Fruit fly (Drosophila melanogaster) Kc167 (cell line): ENCODE measurements around the gene Gycalpha99B.

Experiments
- Myc ChIP-seq: fragments of >200 bp; optimal IDR thresholded peaks from 2 replicates; lab custom pipeline; 2017; ENCODE audit warnings: missing external identifiers
- Sin3A ChIP-seq: fragments of >200 bp; optimal IDR thresholded peaks from 2 replicates; lab custom pipeline; 2018; ENCODE audit warnings: missing external identifiers
- h ChIP-seq: fragments of >200 bp; optimal IDR thresholded peaks from 3 replicates; lab custom pipeline; 2018; ENCODE audit warnings: missing external identifiers
- insv ChIP-seq: fragments of >200 bp; optimal IDR thresholded peaks from 3 replicates; lab custom pipeline; 2018; ENCODE audit warnings: missing external identifiers
- psq ChIP-seq: fragments of >200 bp; optimal IDR thresholded peaks from 2 replicates; lab custom pipeline; 2017; ENCODE audit warnings: missing external identifiers
- ttk ChIP-seq: sonication (Bioruptor generic); optimal IDR thresholded peaks from 2 replicates; lab custom pipeline; 2017; ENCODE audit warnings: missing external identifiers

The Gycalpha99B gene

DNA sequence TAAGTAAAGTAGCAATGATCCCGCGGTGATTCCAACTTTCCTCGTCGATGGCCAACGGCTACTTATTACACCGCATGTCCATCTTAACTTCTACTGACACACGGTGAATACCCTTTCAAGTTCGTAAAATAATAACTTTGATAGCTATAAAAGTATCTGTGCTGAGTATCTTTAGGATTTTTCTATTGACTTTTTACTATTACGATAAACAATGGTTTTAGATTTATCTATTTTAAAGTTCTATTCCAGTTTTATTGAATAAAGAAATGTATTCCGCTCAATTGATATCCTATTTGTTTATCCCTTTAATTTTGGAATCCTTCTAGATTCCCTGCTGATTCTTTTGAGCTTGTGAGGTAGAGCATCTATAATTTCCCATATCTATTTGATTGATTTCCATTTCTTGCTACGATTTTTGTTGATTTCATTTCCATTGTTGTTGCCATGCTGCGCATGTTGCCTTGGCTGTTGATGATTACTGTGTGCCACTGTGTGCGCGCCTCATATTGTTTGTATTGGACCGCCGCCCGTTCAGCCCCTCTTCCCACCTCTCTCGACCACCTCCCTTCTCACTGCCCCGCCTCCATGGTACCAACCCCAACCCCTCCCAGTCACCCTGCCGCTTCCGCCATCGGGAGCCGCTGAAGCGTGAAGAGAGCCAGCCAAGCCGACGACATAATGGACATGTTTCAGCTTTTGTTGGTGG lies 7.7 kb downstream of the Gycalpha99B start:
- TF ChIP-seq Sin3A (lab: Kevin White, UChicago) (no peak), psq (lab: Kevin White, UChicago) (no peak), h (lab: Kevin White, UChicago) (no peak), insv (lab: Kevin White, UChicago) (no peak), Myc (lab: Kevin White, UChicago) (no peak), ttk (lab: Kevin White, UChicago) (no peak)

dm6 chr3R:29690539-29690852 lies 8.2 kb downstream of the Gycalpha99B start:
- TF ChIP-seq psq (lab: Kevin White, UChicago) (no peak), Myc (lab: Kevin White, UChicago) (no peak), ttk (lab: Kevin White, UChicago) (no peak), Sin3A (lab: Kevin White, UChicago) (no peak)

dm6 chr3R:29690960-29691527 lies 8.7 kb downstream of the Gycalpha99B start:
- no peak for TF ChIP-seq ttk (lab: Kevin White, UChicago)
- TF ChIP-seq psq (lab: Kevin White, UChicago): no peak
- no peak for TF ChIP-seq h (lab: Kevin White, UChicago)
- no peak for TF ChIP-seq Myc (lab: Kevin White, UChicago)
- TF ChIP-seq insv (lab: Kevin White, UChicago): no peak
- TF ChIP-seq Sin3A (lab: Kevin White, UChicago): no peak

DNA sequence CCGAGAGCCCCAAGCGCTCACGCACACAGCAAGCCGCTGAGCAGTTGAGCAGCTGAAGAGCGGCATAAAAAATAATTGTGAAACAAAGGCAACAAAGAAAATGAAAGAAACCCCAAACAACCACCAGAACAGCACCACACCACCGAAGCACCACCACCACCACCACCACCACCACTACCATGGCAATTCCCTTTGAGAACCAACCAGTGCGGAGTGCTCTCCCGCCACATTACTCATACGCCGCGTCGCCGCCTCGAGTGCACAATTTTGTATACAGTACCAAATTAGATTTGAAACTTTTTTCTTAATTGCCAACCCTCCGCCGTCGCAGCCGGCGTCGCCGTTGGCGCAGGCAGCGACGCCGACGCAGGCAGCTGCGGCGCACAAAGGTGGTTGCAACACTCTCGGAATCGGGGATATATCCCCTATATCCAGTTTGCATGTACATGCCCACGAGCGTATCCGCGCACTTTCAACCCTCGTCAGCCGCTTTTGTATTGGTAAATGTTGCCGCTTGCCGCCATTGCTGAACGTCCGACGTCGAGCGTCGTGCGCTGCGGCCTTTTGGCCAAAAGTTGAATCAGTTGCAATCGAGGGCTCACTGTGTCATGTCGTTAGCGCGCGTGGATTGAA lies 9.8 kb downstream of the Gycalpha99B start, which contains the start of gene dmrt99B:
TSS of gene dmrt99B (plus strand) at position 583 of the 633 bp plus-strand sequence.
- TF ChIP-seq Myc (lab: Kevin White, UChicago) (no peak), insv (lab: Kevin White, UChicago) (no peak), psq (lab: Kevin White, UChicago) (no peak), ttk (lab: Kevin White, UChicago) (no peak), h (lab: Kevin White, UChicago) (no peak), Sin3A (lab: Kevin White, UChicago) (no peak)

- TF ChIP-seq insv (lab: Kevin White, UChicago) (no peak), Myc (lab: Kevin White, UChicago) (no peak)
Observed at dm6 chr3R:29695744-29696143, 13.4 kb downstream of the Gycalpha99B start.

DNA sequence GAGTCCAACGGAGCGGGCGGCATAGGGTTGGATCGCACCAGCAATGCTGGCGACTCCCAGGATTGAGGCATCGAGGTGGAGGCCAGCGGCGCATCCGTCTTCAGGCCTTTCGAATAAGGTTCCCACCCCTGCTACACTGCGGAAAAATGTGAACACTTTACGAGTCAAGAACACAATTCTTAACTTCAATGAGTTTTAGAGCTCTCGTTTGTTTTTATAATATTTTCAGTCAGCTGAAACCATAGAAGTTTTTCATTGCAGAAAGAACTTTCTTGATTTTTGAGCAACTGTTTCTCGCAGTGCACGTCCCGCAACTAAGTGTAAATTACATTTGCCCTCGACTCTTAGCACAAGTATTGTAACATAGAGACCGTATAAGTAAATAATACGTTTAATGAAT lies 14.1 kb downstream of the Gycalpha99B start:
- TF ChIP-seq ttk (lab: Kevin White, UChicago): no peak
- no peak for TF ChIP-seq h (lab: Kevin White, UChicago)
- no peak for TF ChIP-seq psq (lab: Kevin White, UChicago)
- TF ChIP-seq Sin3A (lab: Kevin White, UChicago): no peak
- no peak for TF ChIP-seq insv (lab: Kevin White, UChicago)
- no peak for TF ChIP-seq Myc (lab: Kevin White, UChicago)

DNA sequence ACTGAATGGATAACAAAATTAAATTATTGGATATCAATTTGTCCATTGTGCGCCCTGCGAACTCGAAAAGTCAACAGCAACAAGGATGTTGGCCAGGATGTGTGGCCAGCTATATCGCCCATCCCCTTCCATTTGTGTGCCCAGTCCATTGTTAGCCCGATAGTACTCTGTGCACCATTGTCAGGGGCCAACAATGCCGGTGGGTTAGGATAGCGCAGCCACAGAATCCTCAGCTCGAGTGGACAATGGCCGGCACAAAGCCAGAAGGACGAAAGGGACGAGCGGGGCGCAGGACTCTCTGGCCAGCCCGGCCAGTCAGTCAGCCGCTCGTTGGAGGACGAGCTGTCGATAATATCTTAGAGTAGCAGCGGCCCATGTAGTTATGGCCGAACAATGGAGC lies 15.5 kb downstream of the Gycalpha99B start:
- TF ChIP-seq Myc (lab: Kevin White, UChicago): no peak
- no peak for TF ChIP-seq insv (lab: Kevin White, UChicago)
- no peak for TF ChIP-seq Sin3A (lab: Kevin White, UChicago)
- no peak for TF ChIP-seq h (lab: Kevin White, UChicago)
- no peak for TF ChIP-seq ttk (lab: Kevin White, UChicago)
- TF ChIP-seq psq (lab: Kevin White, UChicago): no peak

DNA sequence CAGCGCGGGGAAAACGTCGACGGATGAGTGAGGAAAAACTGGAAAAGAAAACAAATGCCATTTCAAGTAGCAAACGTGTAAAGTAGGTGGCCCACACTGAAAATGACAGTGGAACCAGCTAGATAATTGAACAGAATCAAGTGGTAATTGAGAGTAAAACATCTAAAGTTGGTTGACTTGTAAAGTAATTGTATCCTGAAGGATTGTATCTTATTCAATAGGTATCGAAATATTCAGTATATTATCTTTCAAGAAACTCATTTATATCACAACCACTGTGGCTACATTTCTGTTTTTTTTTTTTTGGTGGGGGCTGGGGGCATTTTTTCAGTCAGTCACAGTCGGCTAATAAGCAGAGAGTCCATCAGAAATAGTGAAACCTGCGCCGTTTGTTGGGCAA lies 16.9 kb downstream of the Gycalpha99B start:
- TF ChIP-seq Myc (lab: Kevin White, UChicago) (no peak), h (lab: Kevin White, UChicago) (no peak), Sin3A (lab: Kevin White, UChicago) (no peak), psq (lab: Kevin White, UChicago) (no peak), ttk (lab: Kevin White, UChicago) (no peak)

DNA sequence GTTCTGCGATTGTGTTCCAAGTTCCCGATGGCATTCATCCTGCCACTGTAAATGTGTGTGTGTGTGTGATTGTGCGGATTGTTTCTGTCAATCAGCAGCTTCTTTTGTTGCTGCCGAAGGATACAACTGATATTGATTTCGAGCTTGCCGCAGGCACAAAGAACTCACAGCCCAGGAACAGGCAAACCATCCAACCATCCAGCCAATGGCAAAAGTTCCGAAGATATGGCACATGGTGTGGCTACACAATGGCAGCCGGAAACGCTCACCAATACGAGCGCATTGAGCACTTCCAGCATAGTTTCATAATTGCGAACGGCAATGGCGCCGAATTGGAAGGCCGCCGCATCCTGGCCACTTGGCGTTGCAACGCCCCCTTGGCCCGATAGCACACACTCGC lies 19.4 kb downstream of the Gycalpha99B start:
- TF ChIP-seq ttk (lab: Kevin White, UChicago): no peak
- no peak for TF ChIP-seq Myc (lab: Kevin White, UChicago)
- TF ChIP-seq Sin3A (lab: Kevin White, UChicago): no peak
- TF ChIP-seq psq (lab: Kevin White, UChicago): no peak
- TF ChIP-seq h (lab: Kevin White, UChicago): no peak
- no peak for TF ChIP-seq insv (lab: Kevin White, UChicago)

DNA sequence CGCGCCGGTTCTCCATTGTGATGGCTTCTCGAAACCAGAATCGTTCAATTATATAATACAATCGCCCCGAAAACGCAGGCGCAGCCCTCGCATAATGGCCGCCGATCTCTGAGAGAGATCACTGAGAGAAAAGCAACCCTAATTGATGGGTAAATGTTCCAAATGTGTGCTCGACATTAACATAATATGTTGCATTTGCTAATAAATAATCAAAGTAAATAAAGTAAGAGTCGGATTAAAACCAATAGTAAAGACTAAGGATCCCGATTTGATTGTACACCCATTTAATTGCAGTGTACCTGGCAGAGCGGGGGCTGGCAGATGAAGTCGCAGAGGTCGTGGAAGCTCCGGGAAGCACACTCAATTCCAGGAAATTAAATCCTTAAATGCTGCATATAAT lies 22.3 kb downstream of the Gycalpha99B start:
- no peak for TF ChIP-seq Myc (lab: Kevin White, UChicago)
- no peak for TF ChIP-seq Sin3A (lab: Kevin White, UChicago)
- no peak for TF ChIP-seq insv (lab: Kevin White, UChicago)
- no peak for TF ChIP-seq psq (lab: Kevin White, UChicago)
- no peak for TF ChIP-seq ttk (lab: Kevin White, UChicago)
- no peak for TF ChIP-seq h (lab: Kevin White, UChicago)

DNA sequence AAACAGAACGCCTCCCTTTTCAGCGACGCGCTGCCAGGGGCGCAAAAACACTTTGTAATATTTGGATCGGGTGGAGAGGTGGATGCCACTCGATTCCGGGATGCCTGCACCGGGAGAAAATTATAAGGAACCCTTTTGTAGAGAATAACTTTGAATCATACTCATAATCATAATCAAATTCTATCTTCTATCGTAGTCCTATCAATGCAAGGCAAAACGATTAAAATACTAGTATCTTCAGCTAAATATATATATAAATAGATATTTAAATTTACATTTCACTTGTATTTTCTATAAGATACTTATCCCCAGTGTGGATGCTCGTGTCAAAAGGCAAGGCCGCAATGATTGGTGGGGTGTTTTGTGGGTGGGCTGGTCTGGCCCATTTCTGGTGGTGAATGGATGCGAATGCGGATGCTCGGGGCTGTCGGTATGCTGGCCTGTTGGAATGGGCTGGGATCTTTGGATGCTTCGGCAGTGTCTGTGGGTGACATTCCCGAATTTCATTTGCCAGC lies 23.5 kb downstream of the Gycalpha99B start:
- TF ChIP-seq Myc (lab: Kevin White, UChicago) (no peak), Sin3A (lab: Kevin White, UChicago) (no peak), psq (lab: Kevin White, UChicago) (no peak), h (lab: Kevin White, UChicago) (no peak), ttk (lab: Kevin White, UChicago) (no peak), insv (lab: Kevin White, UChicago) (no peak)
